Worm (Caenorhabditis elegans): Measurements from ENCODE around the gene F56D6.11.
A peak's percentile ranks its signal among the peaks of the same experiment; 100 is the strongest.

F56D6.11 gene

ce11 chrIV:3881119-3881518 lies 25.2 kb downstream of the F56D6.11 start, which contains the start of the genes F37C4.8 and oac-23:
Gene F37C4.8 (minus strand): TSS chrIV:3881219.
Gene oac-23 (plus strand): TSS chrIV:3881441.
- TF ChIP-seq nhr-23 (tag; optimal IDR thresholded peaks at IDR 0.05) (no peak), nhr-43 (tag; optimal IDR thresholded peaks at IDR 0.05; ENCODE audit: poor library complexity, severe bottlenecking) (no peak), nhr-67 (tag; optimal IDR thresholded peaks at IDR 0.05) (no peak), egl-5 (tag; optimal IDR thresholded peaks at IDR 0.05) (no peak), ama-1 (optimal IDR thresholded peaks at IDR 0.05) (no peak), lin-15B (tag; optimal IDR thresholded peaks at IDR 0.05) (no peak)

- no peak for TF ChIP-seq nhr-11 (tag; optimal IDR thresholded peaks at IDR 0.05)
- TF ChIP-seq nhr-43 (tag; optimal IDR thresholded peaks at IDR 0.05; ENCODE audit: poor library complexity, severe bottlenecking): no peak
- TF ChIP-seq nhr-237 (tag; optimal IDR thresholded peaks at IDR 0.05): no peak
- no peak for TF ChIP-seq nhr-28 (tag; optimal IDR thresholded peaks at IDR 0.05)
- TF ChIP-seq elt-1 (tag; optimal IDR thresholded peaks at IDR 0.05): no peak
- no peak for TF ChIP-seq unc-62 (GFP tag; optimal IDR thresholded peaks at IDR 0.05)
- peak; percentile 84 for TF ChIP-seq elt-2 (tag; optimal IDR thresholded peaks at IDR 0.05)
- TF ChIP-seq nhr-23 (tag; optimal IDR thresholded peaks at IDR 0.05): no peak
- TF ChIP-seq fkh-10 (GFP tag; optimal IDR thresholded peaks at IDR 0.05): no peak
- no peak for TF ChIP-seq fos-1 (tag; optimal IDR thresholded peaks at IDR 0.05)
- TF ChIP-seq pqm-1 (tag; optimal IDR thresholded peaks at IDR 0.05): peak; percentile 8
- TF ChIP-seq mml-1 (tag; optimal IDR thresholded peaks at IDR 0.05): no peak
- no peak for TF ChIP-seq nhr-67 (tag; optimal IDR thresholded peaks at IDR 0.05)
- TF ChIP-seq lin-39 (tag; optimal IDR thresholded peaks at IDR 0.05): no peak
- no peak for TF ChIP-seq nhr-77 (tag; optimal IDR thresholded peaks at IDR 0.05)
- TF ChIP-seq lsy-12 (tag; optimal IDR thresholded peaks at IDR 0.05): no peak
Observed at ce11 chrIV:3878283-3878938, 27.9 kb downstream of the F56D6.11 start, which contains the start of gene F37C4.6. Gene F37C4.6 (minus strand): TSS chrIV:3878333.

ce11 chrIV:3876955-3877354 lies 29.3 kb downstream of the F56D6.11 start:
- TF ChIP-seq ZK546.5 (tag; optimal IDR thresholded peaks at IDR 0.05) (no peak), unc-39 (tag; optimal IDR thresholded peaks at IDR 0.05) (no peak), lin-39 (tag; optimal IDR thresholded peaks at IDR 0.05) (no peak), nhr-25 (tag; optimal IDR thresholded peaks at IDR 0.05) (no peak), hmg-11 (tag; optimal IDR thresholded peaks at IDR 0.05) (no peak), nfya-1 (tag; optimal IDR thresholded peaks at IDR 0.05; ENCODE audit: insufficient read depth) (no peak), ama-1 (optimal IDR thresholded peaks at IDR 0.05) (no peak), snpc-4 (tag; optimal IDR thresholded peaks at IDR 0.05) (no peak), egl-27 (tag; optimal IDR thresholded peaks at IDR 0.05) (no peak), nhr-67 (tag; optimal IDR thresholded peaks at IDR 0.05) (no peak), lsy-12 (tag; optimal IDR thresholded peaks at IDR 0.05) (no peak), egl-5 (tag; optimal IDR thresholded peaks at IDR 0.05) (no peak), pha-4 (tag; optimal IDR thresholded peaks at IDR 0.05) (no peak), pqm-1 (tag; optimal IDR thresholded peaks at IDR 0.05) (no peak)

ce11 chrIV:3875260-3875659 lies 31.0 kb downstream of the F56D6.11 start:
- TF ChIP-seq fkh-10 (GFP tag; optimal IDR thresholded peaks at IDR 0.05): no peak
- peak; percentile 31 for TF ChIP-seq pqm-1 (tag; optimal IDR thresholded peaks at IDR 0.05)
- peak; percentile 66 for TF ChIP-seq fos-1 (tag; optimal IDR thresholded peaks at IDR 0.05)
- peak; percentile 66 for TF ChIP-seq lin-39 (tag; optimal IDR thresholded peaks at IDR 0.05)
- peak; percentile 30 for TF ChIP-seq lin-15B (tag; optimal IDR thresholded peaks at IDR 0.05)
- TF ChIP-seq elt-3 (tag; optimal IDR thresholded peaks at IDR 0.05): no peak
- TF ChIP-seq nfya-1 (tag; optimal IDR thresholded peaks at IDR 0.05; ENCODE audit: insufficient read depth): peak; percentile 12
- TF ChIP-seq snpc-4 (tag; optimal IDR thresholded peaks at IDR 0.05): peak; percentile 22
- TF ChIP-seq egl-27 (tag; optimal IDR thresholded peaks at IDR 0.05): peak; percentile 63
- TF ChIP-seq nhr-23 (tag; optimal IDR thresholded peaks at IDR 0.05): peak; percentile 31
- peak; percentile 19 for TF ChIP-seq elt-2 (tag; optimal IDR thresholded peaks at IDR 0.05)
- no peak for TF ChIP-seq lsy-12 (tag; optimal IDR thresholded peaks at IDR 0.05)
- peak; percentile 85 for TF ChIP-seq jun-1 (tag; optimal IDR thresholded peaks at IDR 0.05)
- TF ChIP-seq pha-4 (tag; optimal IDR thresholded peaks at IDR 0.05): peak; percentile 80
- TF ChIP-seq egl-5 (tag; optimal IDR thresholded peaks at IDR 0.05): peak; percentile 100

ce11 chrIV:3874417-3874816 lies 31.9 kb downstream of the F56D6.11 start:
- peak; percentile 1 for TF ChIP-seq skn-1 (tag; optimal IDR thresholded peaks at IDR 0.05)
- peak; percentile 44 for TF ChIP-seq pha-4 (tag; optimal IDR thresholded peaks at IDR 0.05)
- no peak for TF ChIP-seq lin-39 (tag; optimal IDR thresholded peaks at IDR 0.05)
- peak; percentile 14 for TF ChIP-seq jun-1 (tag; optimal IDR thresholded peaks at IDR 0.05)
- TF ChIP-seq nhr-25 (tag; optimal IDR thresholded peaks at IDR 0.05): peak; percentile 50
- peak; percentile 58 for TF ChIP-seq nfya-1 (tag; optimal IDR thresholded peaks at IDR 0.05; ENCODE audit: insufficient read depth)
- peak; percentile 55 for TF ChIP-seq elt-2 (tag; optimal IDR thresholded peaks at IDR 0.05)
- no peak for TF ChIP-seq aly-2 (tag; optimal IDR thresholded peaks at IDR 0.05)
- peak; percentile 37 for TF ChIP-seq lin-15B (tag; optimal IDR thresholded peaks at IDR 0.05)
- peak; percentile 8 for TF ChIP-seq ceh-82 (tag; optimal IDR thresholded peaks at IDR 0.05)
- no peak for TF ChIP-seq nhr-237 (tag; optimal IDR thresholded peaks at IDR 0.05)
- TF ChIP-seq fos-1 (tag; optimal IDR thresholded peaks at IDR 0.05): peak; percentile 23
- no peak for TF ChIP-seq daf-12 (tag; optimal IDR thresholded peaks at IDR 0.05)
- TF ChIP-seq ama-1 (optimal IDR thresholded peaks at IDR 0.05): peak; percentile 89
- peak; percentile 19 for TF ChIP-seq hmg-11 (tag; optimal IDR thresholded peaks at IDR 0.05)
